Fruit fly (Drosophila melanogaster) whole organism, embryonic: Measurements from ENCODE around the gene CG33784.

Experiments used
- BEAF-32 ChIP-seq: fragments of 200-800 bp; sonication (Bioruptor generic); optimal IDR thresholded peaks from 3 replicates; lab custom pipeline; 2017; ENCODE audit warnings: missing biosample characterization, missing genetic modification characterization, mild to moderate bottlenecking, moderate library complexity, missing genetic modification reagents
- CG10209 ChIP-seq: fragments of 200-800 bp; sonication (Bioruptor generic); optimal IDR thresholded peaks from 3 replicates; lab custom pipeline; 2017; ENCODE audit warnings: missing biosample characterization, mild to moderate bottlenecking, missing genetic modification characterization, missing genetic modification reagents
- CG14667 ChIP-seq: fragments of 200-800 bp; sonication (Bioruptor generic); IDR thresholded peaks from 2 replicates; pipeline ENCODE4 v1.3.6; 2022; ENCODE audit warnings: missing biosample characterization, missing genetic modification characterization
- CG1529 ChIP-seq: fragments of 200-800 bp; sonication (Bioruptor generic); optimal IDR thresholded peaks from 3 replicates; lab custom pipeline; 2018; ENCODE audit warnings: missing biosample characterization, missing genetic modification characterization
- CG15696 ChIP-seq: fragments of 200-800 bp; sonication (Bioruptor generic); optimal IDR thresholded peaks from 2 replicates; lab custom pipeline; 2019; ENCODE audit warnings: missing biosample characterization, mild to moderate bottlenecking, missing genetic modification characterization, moderate library complexity
- CG18476 ChIP-seq: fragments of 200-800 bp; sonication (Bioruptor generic); optimal IDR thresholded peaks from 2 replicates; lab custom pipeline; 2016; ENCODE audit warnings: missing biosample characterization, mild to moderate bottlenecking, missing genetic modification characterization
- CG31365 ChIP-seq: fragments of 200-800 bp; sonication (Bioruptor generic); optimal IDR thresholded peaks from 2 replicates; lab custom pipeline; 2018; ENCODE audit warnings: missing biosample characterization, mild to moderate bottlenecking, missing genetic modification characterization
- CG31441 ChIP-seq: fragments of 200-800 bp; sonication (Bioruptor generic); IDR thresholded peaks from 2 replicates; pipeline ENCODE4 v1.3.6; 2022; ENCODE audit warnings: missing biosample characterization, missing genetic modification characterization
- CG32532 ChIP-seq: fragments of 200-800 bp; sonication (Bioruptor generic); IDR thresholded peaks from 2 replicates; pipeline ENCODE4 v1.3.6; 2022; ENCODE audit warnings: missing biosample characterization, missing genetic modification characterization
- CG32767 ChIP-seq: fragments of 200-800 bp; sonication (Bioruptor generic); IDR thresholded peaks from 2 replicates; pipeline ENCODE4 v1.3.6; 2022; ENCODE audit warnings: missing biosample characterization, missing genetic modification characterization
- CG3847 ChIP-seq: fragments of 200-800 bp; sonication (Bioruptor generic); IDR thresholded peaks from 2 replicates; pipeline ENCODE4 v1.3.6; 2022; ENCODE audit warnings: missing biosample characterization, missing genetic modification characterization
- CG42726 ChIP-seq: fragments of 200-800 bp; sonication (Bioruptor generic); IDR thresholded peaks from 2 replicates; pipeline ENCODE4 v1.3.6; 2022; ENCODE audit warnings: missing biosample characterization, missing genetic modification characterization; ENCODE audit not compliant: partially characterized antibody
- CG4707 ChIP-seq: fragments of 200-800 bp; sonication (Bioruptor generic); optimal IDR thresholded peaks from 2 replicates; lab custom pipeline; 2018; ENCODE audit warnings: missing biosample characterization, mild to moderate bottlenecking, missing genetic modification characterization, moderate library complexity
- CG6689 ChIP-seq: fragments of 200-800 bp; sonication (Bioruptor generic); IDR thresholded peaks from 2 replicates; pipeline ENCODE4 v1.3.6; 2022; ENCODE audit warnings: missing biosample characterization, missing genetic modification characterization
- CG7372 ChIP-seq: fragments of 200-800 bp; sonication (Bioruptor generic); IDR thresholded peaks from 2 replicates; pipeline ENCODE4 v1.3.6; 2022; ENCODE audit warnings: missing biosample characterization, missing genetic modification characterization
- CG7556 ChIP-seq: fragments of 200-800 bp; sonication (Bioruptor generic); optimal IDR thresholded peaks from 2 replicates; lab custom pipeline; 2017; ENCODE audit warnings: missing biosample characterization, mild to moderate bottlenecking, missing genetic modification characterization
- CG7786 ChIP-seq: fragments of 200-800 bp; sonication (Bioruptor generic); optimal IDR thresholded peaks from 2 replicates; lab custom pipeline; 2016; ENCODE audit warnings: missing biosample characterization, missing genetic modification characterization
- ERR ChIP-seq: fragments of 200-800 bp; sonication (Bioruptor generic); optimal IDR thresholded peaks from 2 replicates; lab custom pipeline; 2016; ENCODE audit warnings: missing biosample characterization, missing genetic modification characterization
- Ets97D ChIP-seq: fragments of 200-800 bp; sonication (Bioruptor generic); optimal IDR thresholded peaks from 3 replicates; lab custom pipeline; 2016; ENCODE audit warnings: missing biosample characterization, missing genetic modification characterization
- Mes4 ChIP-seq: fragments of 200-800 bp; sonication (Bioruptor generic); optimal IDR thresholded peaks from 2 replicates; lab custom pipeline; 2016; ENCODE audit warnings: missing biosample characterization, missing genetic modification characterization
- Mrtf ChIP-seq: fragments of 200-800 bp; sonication (Bioruptor generic); IDR thresholded peaks from 3 replicates; pipeline ENCODE4 v1.3.6; 2022; ENCODE audit warnings: missing biosample characterization, missing genetic modification characterization
- Sry-β ChIP-seq: fragments of 200-800 bp; sonication (Bioruptor generic); optimal IDR thresholded peaks from 2 replicates; lab custom pipeline; 2018; ENCODE audit warnings: missing biosample characterization, mild to moderate bottlenecking, missing genetic modification characterization, moderate library complexity
- Taf1 ChIP-seq: fragments of 200-800 bp; sonication (Bioruptor generic); IDR thresholded peaks from 2 replicates; pipeline ENCODE4 v1.3.6; 2022; ENCODE audit warnings: missing biosample characterization, missing genetic modification characterization
- Trl ChIP-seq, 3 experiments: fragments of >200 bp in 2 of 3; fragments of 200-800 bp in 1 of 3; sonication (Bioruptor generic) in 1 of 3; optimal IDR thresholded peaks; 2 replicates in 1 of 3; 3 replicates in 2 of 3; lab custom pipeline; 2016 to 2017; ENCODE audit warnings: missing biosample characterization in 1 of 3, missing genetic modification characterization in 1 of 3
- ara ChIP-seq: fragments of 200-800 bp; sonication (Bioruptor generic); IDR thresholded peaks from 2 replicates; pipeline ENCODE4 v1.3.6; 2022; ENCODE audit warnings: missing biosample characterization, missing genetic modification characterization
- ash1 ChIP-seq: fragments of 200-800 bp; sonication (Bioruptor generic); optimal IDR thresholded peaks from 2 replicates; lab custom pipeline; 2018; ENCODE audit warnings: missing biosample characterization, mild to moderate bottlenecking, missing genetic modification characterization
- bab2 ChIP-seq: fragments of 200-800 bp; sonication (Bioruptor generic); optimal IDR thresholded peaks from 2 replicates; lab custom pipeline; 2016; ENCODE audit warnings: missing biosample characterization, missing genetic modification characterization
- bbx ChIP-seq: fragments of 200-800 bp; sonication (Bioruptor generic); IDR thresholded peaks from 2 replicates; pipeline ENCODE4 v1.3.6; 2022; ENCODE audit warnings: missing biosample characterization, missing genetic modification characterization; ENCODE audit not compliant: partially characterized antibody
- bowl ChIP-seq: fragments of 200-800 bp; sonication (Bioruptor generic); IDR thresholded peaks from 2 replicates; pipeline ENCODE4 v1.3.6; 2022; ENCODE audit warnings: missing biosample characterization, missing genetic modification characterization
- cg ChIP-seq: fragments of 200-800 bp; sonication (Bioruptor generic); optimal IDR thresholded peaks from 3 replicates; lab custom pipeline; 2019; ENCODE audit warnings: missing biosample characterization, mild to moderate bottlenecking, missing genetic modification characterization, moderate library complexity
- chinmo ChIP-seq: fragments of 200-800 bp; sonication (Bioruptor generic); IDR thresholded peaks from 4 replicates; pipeline ENCODE4 v1.3.6; 2022; ENCODE audit warnings: missing biosample characterization, missing genetic modification characterization; ENCODE audit not compliant: partially characterized antibody
- ems ChIP-seq: fragments of 200-800 bp; sonication (Bioruptor generic); optimal IDR thresholded peaks from 3 replicates; lab custom pipeline; 2016; ENCODE audit warnings: missing biosample characterization, missing genetic modification characterization
- ewg ChIP-seq: fragments of 200-800 bp; sonication (Bioruptor generic); optimal IDR thresholded peaks from 3 replicates; lab custom pipeline; 2017; ENCODE audit warnings: mild to moderate bottlenecking, missing biosample characterization, missing genetic modification reagents, missing genetic modification characterization
- fd96Cb ChIP-seq: fragments of 200-800 bp; sonication (Bioruptor generic); optimal IDR thresholded peaks from 2 replicates; lab custom pipeline; 2018; ENCODE audit warnings: missing biosample characterization, mild to moderate bottlenecking, missing genetic modification characterization, moderate library complexity
- ftz-f1 ChIP-seq: fragments of 200-800 bp; sonication (Bioruptor generic); optimal IDR thresholded peaks from 2 replicates; lab custom pipeline; 2016; ENCODE audit warnings: missing biosample characterization, missing genetic modification characterization
- gfzf ChIP-seq: fragments of 200-800 bp; sonication (Bioruptor generic); optimal IDR thresholded peaks from 2 replicates; lab custom pipeline; 2016; ENCODE audit warnings: missing biosample characterization, mild to moderate bottlenecking, missing genetic modification characterization, moderate library complexity
- grau ChIP-seq: fragments of 200-800 bp; optimal IDR thresholded peaks from 3 replicates; lab custom pipeline; 2019; ENCODE audit warnings: missing biosample characterization, mild to moderate bottlenecking, missing genetic modification characterization, moderate library complexity
- hbn ChIP-seq: fragments of 200-800 bp; sonication (Bioruptor generic); IDR thresholded peaks from 2 replicates; pipeline ENCODE4 v1.3.6; 2022; ENCODE audit warnings: missing biosample characterization, missing genetic modification characterization; ENCODE audit not compliant: partially characterized antibody
- lilli ChIP-seq: fragments of 200-800 bp; sonication (Bioruptor generic); optimal IDR thresholded peaks from 3 replicates; lab custom pipeline; 2016; ENCODE audit warnings: missing biosample characterization, missing genetic modification characterization
- pfk ChIP-seq: fragments of 200-800 bp; sonication (Bioruptor generic); optimal IDR thresholded peaks from 2 replicates; lab custom pipeline; 2018; ENCODE audit warnings: missing biosample characterization, mild to moderate bottlenecking, missing genetic modification characterization, moderate library complexity
- prd ChIP-seq, 3 experiments: fragments of >200 bp in 2 of 3; fragments of 200-800 bp in 1 of 3; sonication (Bioruptor generic) in 1 of 3; optimal IDR thresholded peaks in 2 of 3; IDR thresholded peaks in 1 of 3; 2 replicates in 2 of 3; 3 replicates in 1 of 3; pipeline versions ENCODE4 v1.3.6 to Lab custom; 2017 to 2022; ENCODE audit warnings: missing biosample characterization in 1 of 3, missing genetic modification characterization in 1 of 3
- pum ChIP-seq: fragments of 200-800 bp; sonication (Bioruptor generic); optimal IDR thresholded peaks from 2 replicates; lab custom pipeline; 2016; ENCODE audit warnings: missing biosample characterization, missing genetic modification characterization
- row ChIP-seq: fragments of 200-800 bp; sonication (Bioruptor generic); IDR thresholded peaks from 3 replicates; pipeline ENCODE4 v1.3.6; 2022; ENCODE audit warnings: missing biosample characterization, missing genetic modification characterization
- scrt ChIP-seq: fragments of 200-800 bp; sonication (Bioruptor generic); optimal IDR thresholded peaks from 2 replicates; lab custom pipeline; 2018; ENCODE audit warnings: missing biosample characterization, mild to moderate bottlenecking, missing genetic modification characterization, moderate library complexity
- sd ChIP-seq: fragments of 200-800 bp; sonication (Bioruptor generic); optimal IDR thresholded peaks from 3 replicates; lab custom pipeline; 2018; ENCODE audit warnings: missing biosample characterization, mild to moderate bottlenecking, missing genetic modification characterization, moderate library complexity
- sens ChIP-seq: fragments of 200-800 bp; sonication (Bioruptor generic); peaks from one replicate; lab custom pipeline; 2016; ENCODE audit warnings: missing biosample characterization, missing genetic modification characterization
- ttk ChIP-seq: fragments of 200-800 bp; sonication (Bioruptor generic); IDR thresholded peaks from 2 replicates; pipeline ENCODE4 v2.1.2; 2022; ENCODE audit warnings: missing biosample characterization, missing genetic modification characterization
- zf30C ChIP-seq: fragments of 200-800 bp; sonication (Bioruptor generic); optimal IDR thresholded peaks from 3 replicates; lab custom pipeline; 2018; ENCODE audit warnings: missing biosample characterization, mild to moderate bottlenecking, missing genetic modification characterization

Gene CG33784

dm6 chr3R:10079267-10079987 is 11.7 kb downstream of the CG33784 start (continued):
- TF ChIP-seq Mes4 (GFP tag; lab: Kevin White, UChicago) (no peak), bab2 (peak; percentile 11), CG18476 (GFP tag; lab: Kevin White, UChicago) (no peak), CG6689 (GFP tag; lab: Robert Waterston, UW) (peak; percentile 44; the same call in 1 of the 2 replicates), BEAF-32 (no peak), lilli (GFP tag; lab: Kevin White, UChicago) (no peak), bowl (GFP tag; lab: Robert Waterston, UW) (no peak), bbx (GFP tag; lab: Robert Waterston, UW) (no peak), CG31441 (GFP tag; lab: Robert Waterston, UW) (no peak), ash1 (GFP tag; lab: Kevin White, UChicago) (no peak), Sry-β (GFP tag; lab: Kevin White, UChicago) (no peak), zf30C (no peak), gfzf (GFP tag; lab: Kevin White, UChicago) (no peak), sd (tag; lab: Kevin White, UChicago) (no peak), ewg (GFP tag; lab: Kevin White, UChicago) (peak; percentile 17), CG4707 (GFP tag; lab: Kevin White, UChicago) (no peak), Ets97D (GFP tag; lab: Kevin White, UChicago) (no peak), CG31365 (tag; lab: Kevin White, UChicago) (no peak), sens (peak; percentile 86)

- 0 out of 3 replicates have a peak, but pooled peaks have one; percentile 5 for TF ChIP-seq row (GFP tag; lab: Robert Waterston, UW)
- peak; percentile 6 to 20 for TF ChIP-seq Trl (optimal IDR thresholded peaks at IDR 0.05; lab: Kevin White, UChicago)
- no peak for TF ChIP-seq Trl (GFP tag; optimal IDR thresholded peaks at IDR 0.05; lab: Kevin White, UChicago)
- TF ChIP-seq CG32532 (GFP tag; lab: Robert Waterston, UW): no peak
- TF ChIP-seq ERR (GFP tag; lab: Kevin White, UChicago): peak; percentile 55
- TF ChIP-seq CG15696 (tag; lab: Kevin White, UChicago): no peak
- no peak for TF ChIP-seq hbn (GFP tag; lab: Robert Waterston, UW)
- TF ChIP-seq CG7556 (GFP tag; lab: Kevin White, UChicago): no peak
- TF ChIP-seq prd (optimal IDR thresholded peaks at IDR 0.05; lab: Kevin White, UChicago): no peak
- no peak for TF ChIP-seq prd (GFP tag; IDR thresholded peaks at IDR 0.05; lab: Robert Waterston, UW)
- TF ChIP-seq cg (GFP tag; lab: Kevin White, UChicago): peak; percentile 55
- TF ChIP-seq pum (GFP tag; lab: Kevin White, UChicago): no peak
- peak; percentile 69; the same call in 1 of the 4 replicates for TF ChIP-seq chinmo
- TF ChIP-seq CG7786: no peak
- TF ChIP-seq CG32767: 0 out of 2 replicates have a peak, but pooled peaks have one; percentile 33
- 0 out of 2 replicates have a peak, but pooled peaks have one; percentile 20 for TF ChIP-seq ttk (GFP tag; lab: Robert Waterston, UW)
- no peak for TF ChIP-seq Taf1 (GFP tag; lab: Robert Waterston, UW)
- TF ChIP-seq grau (tag; lab: Kevin White, UChicago): no peak
- no peak for TF ChIP-seq CG10209 (GFP tag; lab: Kevin White, UChicago)
- TF ChIP-seq ara (GFP tag; lab: Robert Waterston, UW): no peak
- TF ChIP-seq fd96Cb: no peak
- TF ChIP-seq pfk (GFP tag; lab: Kevin White, UChicago): peak; percentile 86
- TF ChIP-seq CG1529 (GFP tag; lab: Kevin White, UChicago): no peak
- no peak for TF ChIP-seq CG3847 (GFP tag; lab: Robert Waterston, UW)
- TF ChIP-seq CG14667: 0 out of 2 replicates have a peak, but pooled peaks have one; percentile 6
- no peak for TF ChIP-seq Mrtf (GFP tag; lab: Robert Waterston, UW)
- no peak for TF ChIP-seq CG7372 (GFP tag; lab: Robert Waterston, UW)
- peak; percentile 81 for TF ChIP-seq ewg (GFP tag; lab: Kevin White, UChicago)
- peak; percentile 4 for TF ChIP-seq scrt
- no peak for TF ChIP-seq CG42726
- TF ChIP-seq ftz-f1 (GFP tag; lab: Kevin White, UChicago): peak; percentile 85
- TF ChIP-seq ems (GFP tag; lab: Kevin White, UChicago): no peak
Observed at dm6 chr3R:10080699-10081098, 13.0 kb downstream of the CG33784 start.
